Worm (Caenorhabditis elegans) whole organism, early embryonic: Measurements from ENCODE around the gene Y42A5A.5.

Experiments
- ama-1 ChIP-seq: fragments of 150-350 bp; optimal IDR thresholded peaks from 2 replicates; lab custom pipeline; 2014
- flt-1 ChIP-seq: fragments of 200-800 bp; sonication (Bioruptor generic); IDR thresholded peaks from 2 replicates; pipeline ENCODE4 v1.3.6; 2022; ENCODE audit warnings: missing genetic modification characterization, missing compliant biosample characterization

DNA sequence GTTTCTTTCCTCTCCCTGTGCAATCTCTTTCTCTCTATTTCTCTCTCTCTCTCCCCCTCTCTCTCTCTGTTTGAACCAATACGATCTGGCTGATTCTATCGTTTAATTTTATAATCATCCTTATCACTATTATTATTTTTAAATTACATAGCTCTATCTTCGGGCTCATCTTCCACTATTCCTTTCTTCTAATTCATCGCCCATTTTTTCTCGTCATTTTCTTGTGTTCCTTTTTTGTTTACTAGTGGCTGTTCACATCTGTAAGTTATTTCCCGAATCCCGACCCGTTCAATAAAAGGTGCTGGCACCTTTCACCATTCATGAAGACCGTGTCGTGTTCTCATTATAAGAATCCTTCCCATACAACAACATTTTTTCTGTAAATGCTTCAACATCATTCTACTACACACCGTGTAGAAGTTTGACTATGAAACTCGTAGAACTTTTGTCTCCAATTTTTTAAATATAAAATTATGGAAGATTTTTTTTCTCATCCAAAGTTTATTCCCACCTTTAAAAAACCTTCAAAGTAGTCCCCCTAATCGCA lies 8.7 kb upstream of the Y42A5A.5 start:
- TF ChIP-seq ama-1 (lab: Kevin White, UChicago): no peak
- TF ChIP-seq flt-1 (GFP tag; lab: Robert Waterston, UW): no peak
